Worm (Caenorhabditis elegans) whole organism, L4/young adult: ENCODE data around the gene srh-18.

Source experiments
- W03F9.2 ChIP-seq: fragments of 150-350 bp; optimal IDR thresholded peaks from 2 replicates; lab custom pipeline; 2014; ENCODE audit warnings: missing biosample characterization, missing genetic modification characterization
- dao-5 ChIP-seq: sonication (generic microtip); optimal IDR thresholded peaks from 2 replicates; lab custom pipeline; 2016; ENCODE audit warnings: missing genotype, missing genetic modification characterization, moderate library complexity, missing compliant biosample characterization
- him-1 ChIP-seq: sonication (generic microtip); optimal IDR thresholded peaks from 2 replicates; lab custom pipeline; 2016; ENCODE audit warnings: missing genotype, missing genetic modification reagents, missing genetic modification characterization, missing compliant biosample characterization

DNA sequence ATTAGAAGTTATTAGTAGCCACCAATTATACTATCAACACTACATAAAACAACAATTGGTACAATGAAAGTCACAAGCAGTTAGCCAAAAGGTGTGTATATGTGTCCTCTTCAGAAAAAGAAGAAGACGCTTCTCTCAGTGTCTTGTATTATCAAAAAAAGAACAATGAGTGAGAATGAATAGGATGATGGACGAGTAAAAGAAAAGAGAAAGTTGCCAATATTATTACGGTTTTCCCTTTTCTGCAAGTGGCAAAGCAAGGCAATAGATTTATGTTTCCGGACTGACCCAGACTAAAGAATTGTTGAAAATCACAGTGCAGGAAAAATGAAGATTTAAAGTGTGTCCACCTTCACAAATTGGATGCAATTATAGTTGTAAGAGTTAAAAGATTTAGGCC lies 37.9 kb upstream of the srh-18 start:
- TF ChIP-seq him-1 (no peak), W03F9.2 (no peak), dao-5 (tag; lab: Kevin White, UChicago) (no peak)
